Worm (Caenorhabditis elegans): ENCODE results near the gene ZK666.8.
"Not testable (repeated sequence)": the region's sequence is repeated elsewhere in the genome, so short reads cannot be mapped to it uniquely, and the experiment has no call there.

The ZK666.8 gene

ce11 chrII:10449707-10450106, 43.2 kb downstream of the ZK666.8 start, which contains the start of gene lin-56:
Gene lin-56, plus strand, starts transcription at chrII:10450007.
- TF ChIP-seq klf-2 (GFP tag; conservative IDR thresholded peaks at IDR 0.05) (no peak), cog-1 (tag; optimal IDR thresholded peaks at IDR 0.05) (no peak), ztf-23 (GFP tag; IDR thresholded peaks at IDR 0.05) (no peak), ref-1 (GFP tag; conservative IDR thresholded peaks at IDR 0.05) (no peak), ztf-29 (GFP tag; IDR thresholded peaks at IDR 0.05) (no peak), tab-1 (GFP tag; IDR thresholded peaks at IDR 0.05) (no peak), med-1 (GFP tag; optimal IDR thresholded peaks at IDR 0.05; ENCODE audit: insufficient read depth) (no peak)

- TF ChIP-seq cog-1 (tag; optimal IDR thresholded peaks at IDR 0.05) (no peak), flt-1 (GFP tag; IDR thresholded peaks at IDR 0.05) (no peak), ztf-29 (GFP tag; IDR thresholded peaks at IDR 0.05) (no peak), med-1 (GFP tag; optimal IDR thresholded peaks at IDR 0.05; ENCODE audit: insufficient read depth) (no peak), tab-1 (GFP tag; IDR thresholded peaks at IDR 0.05) (no peak), T22C8.4 (GFP tag; IDR thresholded peaks at IDR 0.05) (no peak), klf-2 (GFP tag; conservative IDR thresholded peaks at IDR 0.05) (no peak), ztf-23 (GFP tag; IDR thresholded peaks at IDR 0.05) (no peak)
These were observed 45.3 kb downstream of the ZK666.8 start, which contains the start of gene ZK673.2 for ce11 chrII:10447348-10448316. Gene ZK673.2, plus strand, starts transcription at chrII:10448266.

ce11 chrII:10446814-10447213, 46.1 kb downstream of the ZK666.8 start:
- no peak for TF ChIP-seq ztf-29 (GFP tag; IDR thresholded peaks at IDR 0.05)

ce11 chrII:10446300-10446699, 46.6 kb downstream of the ZK666.8 start:
- TF ChIP-seq klf-2 (GFP tag; conservative IDR thresholded peaks at IDR 0.05) (no peak), tab-1 (GFP tag; IDR thresholded peaks at IDR 0.05) (no peak), cog-1 (tag; optimal IDR thresholded peaks at IDR 0.05) (no peak), T22C8.4 (GFP tag; IDR thresholded peaks at IDR 0.05) (no peak), ztf-23 (GFP tag; IDR thresholded peaks at IDR 0.05) (no peak), flt-1 (GFP tag; IDR thresholded peaks at IDR 0.05) (no peak), med-1 (GFP tag; optimal IDR thresholded peaks at IDR 0.05; ENCODE audit: insufficient read depth) (no peak)

- TF ChIP-seq cog-1 (tag; optimal IDR thresholded peaks at IDR 0.05) (no peak), ztf-23 (GFP tag; IDR thresholded peaks at IDR 0.05) (no peak), klf-2 (GFP tag; conservative IDR thresholded peaks at IDR 0.05) (no peak), T22C8.4 (GFP tag; IDR thresholded peaks at IDR 0.05) (no peak), tab-1 (GFP tag; IDR thresholded peaks at IDR 0.05) (no peak), ztf-29 (GFP tag; IDR thresholded peaks at IDR 0.05) (no peak), flt-1 (GFP tag; IDR thresholded peaks at IDR 0.05) (no peak), med-1 (GFP tag; optimal IDR thresholded peaks at IDR 0.05; ENCODE audit: insufficient read depth) (no peak), ref-1 (GFP tag; conservative IDR thresholded peaks at IDR 0.05) (no peak)
These were observed 47.2 kb downstream of the ZK666.8 start for ce11 chrII:10445738-10446137.

- no peak for TF ChIP-seq ztf-29 (GFP tag; IDR thresholded peaks at IDR 0.05)
These were observed 47.8 kb downstream of the ZK666.8 start for ce11 chrII:10444971-10445707.

ce11 chrII:10443898-10444297, 49.0 kb downstream of the ZK666.8 start:
- no peak for TF ChIP-seq tab-1 (GFP tag; IDR thresholded peaks at IDR 0.05)
- no peak for TF ChIP-seq ztf-23 (GFP tag; IDR thresholded peaks at IDR 0.05)
- no peak for TF ChIP-seq cog-1 (tag; optimal IDR thresholded peaks at IDR 0.05)
- no peak for TF ChIP-seq flt-1 (GFP tag; IDR thresholded peaks at IDR 0.05)

- not testable (repeated sequence) for TF ChIP-seq med-1 (GFP tag; optimal IDR thresholded peaks at IDR 0.05; ENCODE audit: insufficient read depth); ztf-23 (GFP tag; IDR thresholded peaks at IDR 0.05); tab-1 (GFP tag; IDR thresholded peaks at IDR 0.05)
These were observed 50.1 kb downstream of the ZK666.8 start, which contains the start of gene ZK673.1 for ce11 chrII:10442846-10443245. Gene ZK673.1, plus strand, starts transcription at chrII:10443146.
